Fruit fly (Drosophila melanogaster) whole organism: Measurements from ENCODE around the gene GlcAT-S.

Experiments used
- psq ChIP-seq: fragments of >200 bp; optimal IDR thresholded peaks from 2 replicates; lab custom pipeline; 2017
- usp ChIP-seq: fragments of >200 bp; optimal IDR thresholded peaks from 2 replicates; lab custom pipeline; 2017; ENCODE audit warnings: missing biosample characterization, missing genetic modification characterization, mixed read lengths

dm6 chr2L:9567398-9567856 lies 48.8 kb upstream of the GlcAT-S start:
- no peak for TF ChIP-seq usp (GFP tag; lab: Kevin White, UChicago)
- TF ChIP-seq psq (lab: Kevin White, UChicago), result no peak
